Worm (Caenorhabditis elegans) whole organism, L1 larva: ENCODE measurements around the gene srh-215.

Experiments
- C04F5.9 ChIP-seq: sonication (generic microtip); optimal IDR thresholded peaks from 2 replicates; lab custom pipeline; 2016; ENCODE audit warnings: missing genetic modification characterization, missing compliant biosample characterization
- F16B12.6 ChIP-seq: fragments of 150-350 bp; optimal IDR thresholded peaks from 2 replicates; lab custom pipeline; 2014; ENCODE audit warnings: missing biosample characterization, missing genetic modification characterization
- Y116A8C.19 ChIP-seq: sonication (generic microtip); optimal IDR thresholded peaks from 2 replicates; lab custom pipeline; 2016; ENCODE audit warnings: missing compliant biosample characterization, missing genetic modification characterization, borderline replicate concordance
- alr-1 ChIP-seq: fragments of 200-800 bp; sonication (Bioruptor generic); optimal IDR thresholded peaks from 2 replicates; lab custom pipeline; 2018; ENCODE audit warnings: borderline replicate concordance, mild to moderate bottlenecking, missing genetic modification characterization, missing compliant biosample characterization
- aly-2 ChIP-seq: fragments of 150-350 bp; optimal IDR thresholded peaks from 2 replicates; lab custom pipeline; 2014; ENCODE audit warnings: missing biosample characterization, missing genetic modification characterization
- ama-1 ChIP-seq: fragments of 150-350 bp; optimal IDR thresholded peaks from 2 replicates; lab custom pipeline; 2014
- ceh-63 ChIP-seq: fragments of 200-800 bp; sonication (Bioruptor generic); optimal IDR thresholded peaks from 2 replicates; lab custom pipeline; 2018; ENCODE audit warnings: mild to moderate bottlenecking, missing genetic modification characterization, missing compliant biosample characterization
- ceh-8 ChIP-seq: fragments of 200-800 bp; sonication (Bioruptor generic); optimal IDR thresholded peaks from 2 replicates; lab custom pipeline; 2018; ENCODE audit warnings: mild to moderate bottlenecking, missing genetic modification characterization, moderate library complexity, missing compliant biosample characterization
- ceh-88 ChIP-seq: fragments of 200-800 bp; sonication (Bioruptor generic); IDR thresholded peaks from 2 replicates; pipeline ENCODE4 v1.3.6; 2022; ENCODE audit warnings: missing genetic modification characterization, missing compliant biosample characterization
- ceh-90 ChIP-seq: sonication (generic microtip); optimal IDR thresholded peaks from 2 replicates; lab custom pipeline; 2016; ENCODE audit warnings: missing genetic modification characterization, missing compliant biosample characterization
- dsc-1 ChIP-seq: sonication (generic microtip); optimal IDR thresholded peaks from 2 replicates; lab custom pipeline; 2016; ENCODE audit warnings: mild to moderate bottlenecking, missing genetic modification characterization, missing compliant biosample characterization
- efl-1 ChIP-seq, 4 experiments: fragments of 150-350 bp; optimal IDR thresholded peaks in 3 of 4; peaks in 1 of 4; 1 replicate in 1 of 4; 2 replicates in 3 of 4; lab custom pipeline; 2014; ENCODE audit warnings: missing biosample characterization in 2 of 4, missing genetic modification characterization in 2 of 4, missing genetic modification reagents in 2 of 4
- efl-3 ChIP-seq: fragments of 200-800 bp; sonication (Bioruptor generic); optimal IDR thresholded peaks from 2 replicates; lab custom pipeline; 2018; ENCODE audit warnings: mild to moderate bottlenecking, missing genetic modification characterization, missing compliant biosample characterization
- elt-2 ChIP-seq: sonication (generic microtip); optimal IDR thresholded peaks from 2 replicates; lab custom pipeline; 2016; ENCODE audit warnings: missing genetic modification characterization, mild to moderate bottlenecking, inconsistent platforms, missing compliant biosample characterization, missing genetic modification reagents
- elt-3 ChIP-seq, 6 experiments: fragments of 150-350 bp in 1 of 6; sonication (generic microtip); optimal IDR thresholded peaks; 2 replicates each; lab custom pipeline; 2017 to 2018; ENCODE audit warnings: missing biosample characterization in 6 of 6, missing genetic modification characterization in 6 of 6, inconsistent platforms in 1 of 6
- fkh-10 ChIP-seq: sonication (generic microtip); optimal IDR thresholded peaks from 2 replicates; lab custom pipeline; 2017; ENCODE audit warnings: missing biosample characterization, missing genetic modification reagents, missing genetic modification characterization
- fos-1 ChIP-seq: fragments of 150-350 bp; optimal IDR thresholded peaks from 2 replicates; lab custom pipeline; 2014; ENCODE audit warnings: missing biosample characterization, missing genetic modification characterization
- hpl-2 ChIP-seq: fragments of 150-350 bp; optimal IDR thresholded peaks from 2 replicates; lab custom pipeline; 2014; ENCODE audit warnings: missing biosample characterization, missing genetic modification reagents, missing genetic modification characterization
- isw-1 ChIP-seq: fragments of 200-800 bp; sonication (Bioruptor generic); IDR thresholded peaks from 2 replicates; pipeline ENCODE4 v1.3.6; 2022; ENCODE audit warnings: missing genetic modification characterization, missing compliant biosample characterization
- lin-13 ChIP-seq: fragments of 150-350 bp; optimal IDR thresholded peaks from 2 replicates; lab custom pipeline; 2014; ENCODE audit warnings: missing biosample characterization, missing genetic modification reagents, missing genetic modification characterization
- lin-35 ChIP-seq, 2 experiments: fragments of 150-350 bp; optimal IDR thresholded peaks; 2 replicates each; lab custom pipeline; 2014; ENCODE audit warnings: missing biosample characterization in 2 of 2, missing genetic modification characterization in 2 of 2, missing genetic modification reagents in 2 of 2
- lin-39 ChIP-seq: fragments of 150-350 bp; optimal IDR thresholded peaks from 2 replicates; lab custom pipeline; 2014; ENCODE audit warnings: missing biosample characterization, missing genetic modification reagents, missing genetic modification characterization
- lir-3 ChIP-seq: sonication (generic microtip); optimal IDR thresholded peaks from 2 replicates; lab custom pipeline; 2016; ENCODE audit warnings: mild to moderate bottlenecking, missing genetic modification characterization, moderate library complexity, missing compliant biosample characterization; ENCODE audit not compliant: poor library complexity
- lsy-2 ChIP-seq, 2 experiments: fragments of 150-350 bp; optimal IDR thresholded peaks; 2 replicates each; lab custom pipeline; 2014; ENCODE audit warnings: missing biosample characterization in 2 of 2, missing genetic modification characterization in 2 of 2
- mab-9 ChIP-seq: fragments of 200-800 bp; sonication (Bioruptor generic); IDR thresholded peaks from 2 replicates; pipeline ENCODE4 v1.3.6; 2022; ENCODE audit warnings: missing genetic modification reagents, missing genetic modification characterization, missing compliant biosample characterization
- mdl-1 ChIP-seq, 2 experiments: fragments of 150-350 bp; optimal IDR thresholded peaks; 2 replicates each; lab custom pipeline; 2014 to 2017; ENCODE audit warnings: missing biosample characterization in 2 of 2, missing genetic modification characterization in 2 of 2, inconsistent platforms in 1 of 2
- mep-1 ChIP-seq: fragments of 150-350 bp; optimal IDR thresholded peaks from 2 replicates; lab custom pipeline; 2014; ENCODE audit warnings: missing biosample characterization, missing genetic modification characterization
- nhr-11 ChIP-seq: fragments of 150-350 bp; optimal IDR thresholded peaks from 2 replicates; lab custom pipeline; 2014; ENCODE audit warnings: missing biosample characterization, missing genetic modification characterization
- nhr-237 ChIP-seq: fragments of 150-350 bp; optimal IDR thresholded peaks from 2 replicates; lab custom pipeline; 2014; ENCODE audit warnings: missing biosample characterization, missing genetic modification characterization
- nhr-28 ChIP-seq: fragments of 150-350 bp; optimal IDR thresholded peaks from 2 replicates; lab custom pipeline; 2014; ENCODE audit warnings: missing biosample characterization, missing genetic modification characterization
- nhr-71 ChIP-seq: sonication (generic microtip); optimal IDR thresholded peaks from 2 replicates; lab custom pipeline; 2016; ENCODE audit warnings: mild to moderate bottlenecking, missing genetic modification characterization, moderate library complexity, missing compliant biosample characterization
- nhr-76 ChIP-seq: sonication (generic microtip); optimal IDR thresholded peaks from 2 replicates; lab custom pipeline; 2017; ENCODE audit warnings: missing biosample characterization, missing genetic modification characterization
- nhr-77 ChIP-seq: fragments of 150-350 bp; optimal IDR thresholded peaks from 2 replicates; lab custom pipeline; 2014; ENCODE audit warnings: missing biosample characterization, missing genetic modification characterization
- nhr-90 ChIP-seq: sonication (generic microtip); optimal IDR thresholded peaks from 2 replicates; lab custom pipeline; 2016; ENCODE audit warnings: mild to moderate bottlenecking, missing genetic modification characterization, missing compliant biosample characterization; ENCODE audit not compliant: poor library complexity
- pax-3 ChIP-seq: fragments of 200-800 bp; sonication (Bioruptor generic); optimal IDR thresholded peaks from 2 replicates; lab custom pipeline; 2018; ENCODE audit warnings: mild to moderate bottlenecking, missing genetic modification characterization, moderate library complexity, missing compliant biosample characterization
- skn-1 ChIP-seq: fragments of 150-350 bp; optimal IDR thresholded peaks from 2 replicates; lab custom pipeline; 2014; ENCODE audit warnings: missing biosample characterization, missing genetic modification characterization
- snpc-4 ChIP-seq: fragments of 150-350 bp; optimal IDR thresholded peaks from 2 replicates; lab custom pipeline; 2014; ENCODE audit warnings: missing biosample characterization, missing genetic modification characterization
- tlp-1 ChIP-seq: fragments of 150-350 bp; optimal IDR thresholded peaks from 2 replicates; lab custom pipeline; 2014; ENCODE audit warnings: missing biosample characterization, missing genetic modification characterization
- unc-130 ChIP-seq: fragments of 150-350 bp; optimal IDR thresholded peaks from 2 replicates; lab custom pipeline; 2017; ENCODE audit warnings: missing biosample characterization, missing genetic modification characterization, inconsistent platforms
- unc-86 ChIP-seq: sonication (generic microtip); optimal IDR thresholded peaks from 2 replicates; lab custom pipeline; 2016; ENCODE audit warnings: missing genetic modification characterization, missing compliant biosample characterization
- vab-15 ChIP-seq: sonication (generic microtip); optimal IDR thresholded peaks from 2 replicates; lab custom pipeline; 2017; ENCODE audit warnings: missing genotype, mild to moderate bottlenecking, missing genetic modification characterization, missing compliant biosample characterization
- zip-4 ChIP-seq: fragments of 200-800 bp; sonication (Bioruptor generic); optimal IDR thresholded peaks from 2 replicates; lab custom pipeline; 2018; ENCODE audit warnings: mild to moderate bottlenecking, missing genetic modification characterization, moderate library complexity, missing compliant biosample characterization
- ztf-11 ChIP-seq, 2 experiments: sonication (generic microtip); optimal IDR thresholded peaks; 2 replicates each; lab custom pipeline; 2016 to 2017; ENCODE audit warnings: missing genetic modification characterization in 2 of 2, missing biosample characterization in 1 of 2, missing compliant biosample characterization in 1 of 2

The srh-215 gene

ce11 chrV:16831921-16832320 is at the start of gene srh-215:
Gene srh-215 (minus strand): TSS chrV:16832021.
- TF ChIP-seq hpl-2 (GFP tag; lab: Kevin White, UChicago) (no peak), dsc-1 (tag; lab: Kevin White, UChicago) (no peak), alr-1 (tag; lab: Kevin White, UChicago) (no peak), efl-3 (no peak), C04F5.9 (tag; lab: Kevin White, UChicago) (no peak), lin-35 (GFP tag; optimal IDR thresholded peaks at IDR 0.05; lab: Kevin White, UChicago) (no peak), isw-1 (GFP tag; lab: Robert Waterston, UW) (no peak), elt-2 (tag; lab: Kevin White, UChicago) (no peak), nhr-28 (tag; lab: Kevin White, UChicago) (no peak), F16B12.6 (no peak), nhr-237 (tag; lab: Kevin White, UChicago) (no peak), zip-4 (GFP tag; lab: Kevin White, UChicago) (no peak), lin-39 (tag; lab: Kevin White, UChicago) (no peak), skn-1 (tag; lab: Kevin White, UChicago) (no peak), ama-1 (lab: Kevin White, UChicago) (no peak), ztf-11 (tag; optimal IDR thresholded peaks at IDR 0.05; lab: Kevin White, UChicago) (no peak), nhr-90 (tag; lab: Kevin White, UChicago) (no peak), unc-86 (tag; lab: Kevin White, UChicago) (no peak), efl-1 (optimal IDR thresholded peaks at IDR 0.05; lab: Kevin White, UChicago) (no peak), efl-1 (GFP tag; optimal IDR thresholded peaks at IDR 0.05 in 1 of 2; lab: Kevin White, UChicago) (no peak)

ce11 chrV:16880679-16881078 is 48.9 kb upstream of the srh-215 start, which contains the start of gene F09C6.14:
Gene F09C6.14 (plus strand): TSS chrV:16880979.
- no peak for TF ChIP-seq mdl-1 (tag; optimal IDR thresholded peaks at IDR 0.05; lab: Kevin White, UChicago)
- no peak for TF ChIP-seq pax-3 (tag; lab: Kevin White, UChicago)
- TF ChIP-seq aly-2 (tag; lab: Kevin White, UChicago): no peak
- no peak for TF ChIP-seq ceh-63
- TF ChIP-seq unc-130: no peak
- no peak for TF ChIP-seq fos-1 (tag; lab: Kevin White, UChicago)
- no peak for TF ChIP-seq vab-15 (tag; lab: Kevin White, UChicago)
- TF ChIP-seq Y116A8C.19 (tag; lab: Kevin White, UChicago): no peak
- TF ChIP-seq elt-3 (tag; optimal IDR thresholded peaks at IDR 0.05; lab: Kevin White, UChicago): no peak
- no peak for TF ChIP-seq efl-1 (optimal IDR thresholded peaks at IDR 0.05; lab: Kevin White, UChicago)
- no peak for TF ChIP-seq efl-1 (GFP tag; optimal IDR thresholded peaks at IDR 0.05 in 1 of 2; lab: Kevin White, UChicago)
- TF ChIP-seq C04F5.9 (tag; lab: Kevin White, UChicago): no peak
- no peak for TF ChIP-seq ztf-11 (tag; optimal IDR thresholded peaks at IDR 0.05; lab: Kevin White, UChicago)
- no peak for TF ChIP-seq snpc-4
- TF ChIP-seq lin-13 (GFP tag; lab: Kevin White, UChicago): no peak
- TF ChIP-seq nhr-11: no peak
- no peak for TF ChIP-seq mab-9 (GFP tag; lab: Robert Waterston, UW)
- TF ChIP-seq nhr-71: no peak

- no peak for TF ChIP-seq ceh-8 (GFP tag; lab: Kevin White, UChicago)
- no peak for TF ChIP-seq pax-3 (tag; lab: Kevin White, UChicago)
- TF ChIP-seq nhr-28 (tag; lab: Kevin White, UChicago): no peak
These were observed 48.2 kb upstream of the srh-215 start, which contains the start of gene F09C6.3 for ce11 chrV:16880054-16880453. Gene F09C6.3 (minus strand): TSS chrV:16880154.

ce11 chrV:16879532-16879931 is 47.7 kb upstream of the srh-215 start:
- TF ChIP-seq aly-2 (tag; lab: Kevin White, UChicago): no peak
- TF ChIP-seq ceh-8 (GFP tag; lab: Kevin White, UChicago): no peak
- no peak for TF ChIP-seq lir-3
- no peak for TF ChIP-seq nhr-77 (tag; lab: Kevin White, UChicago)
- TF ChIP-seq nhr-76: no peak
- no peak for TF ChIP-seq hpl-2 (GFP tag; lab: Kevin White, UChicago)
- TF ChIP-seq ceh-90 (tag; lab: Kevin White, UChicago): no peak
- TF ChIP-seq fkh-10: no peak
- no peak for TF ChIP-seq elt-2 (tag; lab: Kevin White, UChicago)
- no peak for TF ChIP-seq lsy-2 (tag; optimal IDR thresholded peaks at IDR 0.05; lab: Kevin White, UChicago)
- no peak for TF ChIP-seq tlp-1 (tag; lab: Kevin White, UChicago)
- TF ChIP-seq mep-1 (tag; lab: Kevin White, UChicago): no peak
- TF ChIP-seq ceh-88 (GFP tag; lab: Robert Waterston, UW): no peak
- TF ChIP-seq, all 84 proteins: peak for 0
